Worm (Caenorhabditis elegans): ENCODE data around the gene unc-33.

- TF ChIP-seq tab-1 (GFP tag; IDR thresholded peaks at IDR 0.05) (no peak), med-1 (GFP tag; optimal IDR thresholded peaks at IDR 0.05; ENCODE audit: insufficient read depth) (no peak), flt-1 (GFP tag; IDR thresholded peaks at IDR 0.05) (no peak), T22C8.4 (GFP tag; IDR thresholded peaks at IDR 0.05) (no peak), ztf-29 (GFP tag; IDR thresholded peaks at IDR 0.05) (no peak), klf-2 (GFP tag; conservative IDR thresholded peaks at IDR 0.05) (no peak), ztf-23 (GFP tag; IDR thresholded peaks at IDR 0.05) (no peak), cog-1 (tag; optimal IDR thresholded peaks at IDR 0.05) (no peak), ref-1 (GFP tag; conservative IDR thresholded peaks at IDR 0.05) (no peak)
Measured at ce11 chrIV:3496358-3496757, 20.3 kb upstream of the unc-33 start, which contains the start of gene C09G12.17.
